Fruit fly (Drosophila melanogaster): ENCODE data around the gene CG7203.
"Not testable (repeated sequence)": the region's sequence is repeated elsewhere in the genome, so short reads cannot be mapped to it uniquely, and the experiment has no call there.

DNA sequence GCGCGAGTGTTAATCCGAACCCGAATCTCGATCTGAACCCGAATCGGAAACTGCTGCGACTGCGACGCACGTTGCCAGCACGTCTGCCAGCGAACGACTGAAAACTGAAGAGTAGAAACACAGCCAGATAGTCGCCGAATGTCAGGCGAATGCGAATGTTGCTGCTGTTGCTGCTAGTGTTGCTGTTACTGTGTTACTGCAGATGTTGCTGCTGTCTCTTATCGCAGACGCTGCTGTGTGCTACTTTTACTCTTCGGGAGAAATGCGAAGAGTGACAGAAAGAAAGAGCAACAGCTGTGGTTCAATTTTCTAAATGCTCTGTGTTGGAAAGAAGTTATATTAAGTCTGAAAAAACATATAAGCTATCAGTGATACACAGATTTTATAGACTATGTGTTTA is 20.4 kb downstream of the CG7203 start, which contains the start of gene CG13796:
- TF ChIP-seq Ets98B (GFP tag; IDR thresholded peaks at IDR 0.05); CG9948 (tag; optimal IDR thresholded peaks at IDR 0.05); CG32121 (GFP tag; IDR thresholded peaks at IDR 0.05); rn (GFP tag; IDR thresholded peaks at IDR 0.05): not testable (repeated sequence)

All from whole organism, pupa.